Worm (Caenorhabditis elegans): ENCODE data around the gene nlp-28.

DNA sequence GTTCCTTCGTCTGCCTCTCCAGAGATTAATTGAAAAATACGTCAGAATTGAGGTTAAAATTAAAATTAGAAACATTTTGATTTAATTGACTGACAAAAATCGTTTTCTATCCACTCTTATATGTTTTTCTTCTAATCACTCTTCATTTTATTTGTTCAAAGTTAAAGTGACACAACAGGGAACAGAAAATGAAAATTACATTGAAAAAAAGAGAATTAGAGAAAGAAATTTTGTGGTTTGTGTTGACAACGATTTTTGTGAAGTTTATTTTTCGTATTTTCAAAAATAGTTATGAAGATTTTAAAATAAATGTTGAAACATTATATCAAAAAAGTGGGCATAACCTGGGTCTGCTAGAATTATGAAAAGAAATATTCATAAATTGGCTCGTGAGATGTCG is 30.1 kb upstream of the nlp-28 start, which contains the start of gene cyp-34A5:
- TF ChIP-seq ceh-82 (tag; optimal IDR thresholded peaks at IDR 0.05): no peak
- no peak for TF ChIP-seq unc-62 (GFP tag; optimal IDR thresholded peaks at IDR 0.05)
- no peak for TF ChIP-seq F13H6.1 (tag; optimal IDR thresholded peaks at IDR 0.05)
- TF ChIP-seq snpc-4 (tag; optimal IDR thresholded peaks at IDR 0.05): no peak
- TF ChIP-seq aly-2 (tag; optimal IDR thresholded peaks at IDR 0.05): no peak
- no peak for TF ChIP-seq ztf-11 (tag; optimal IDR thresholded peaks at IDR 0.05)
- TF ChIP-seq nhr-10 (tag; optimal IDR thresholded peaks at IDR 0.05): no peak
- TF ChIP-seq gmeb-1 (tag; optimal IDR thresholded peaks at IDR 0.05): no peak
- no peak for TF ChIP-seq skn-1 (tag; optimal IDR thresholded peaks at IDR 0.05)
